Worm (Caenorhabditis elegans) whole organism, early embryonic: ENCODE measurements around the gene famh-161.

ENCODE experiments used
- B0310.2 ChIP-seq: sonication (generic microtip); optimal IDR thresholded peaks from 2 replicates; lab custom pipeline; 2016; ENCODE audit warnings: mild to moderate bottlenecking, missing genetic modification characterization, missing compliant biosample characterization
- F13C5.2 ChIP-seq: sonication (generic microtip); optimal IDR thresholded peaks from 2 replicates; lab custom pipeline; 2017; ENCODE audit warnings: mild to moderate bottlenecking, missing genetic modification characterization, inconsistent platforms, missing compliant biosample characterization
- aly-1 ChIP-seq: sonication (generic microtip); optimal IDR thresholded peaks from 2 replicates; lab custom pipeline; 2016; ENCODE audit warnings: missing genetic modification characterization, missing compliant biosample characterization
- ama-1 ChIP-seq: fragments of 150-350 bp; optimal IDR thresholded peaks from 2 replicates; lab custom pipeline; 2014
- ceh-13 ChIP-seq: fragments of 200-800 bp; sonication (Bioruptor generic); optimal IDR thresholded peaks from 2 replicates; lab custom pipeline; 2018; ENCODE audit warnings: mild to moderate bottlenecking, missing genetic modification characterization, missing compliant biosample characterization
- ceh-36 ChIP-seq: sonication (generic microtip); optimal IDR thresholded peaks from 2 replicates; lab custom pipeline; 2016; ENCODE audit warnings: missing genetic modification characterization, inconsistent platforms, missing compliant biosample characterization
- ets-7 ChIP-seq: sonication (generic microtip); optimal IDR thresholded peaks from 2 replicates; lab custom pipeline; 2016; ENCODE audit warnings: missing genotype, missing genetic modification characterization, missing compliant biosample characterization
- flt-1 ChIP-seq: fragments of 200-800 bp; sonication (Bioruptor generic); IDR thresholded peaks from 2 replicates; pipeline ENCODE4 v1.3.6; 2022; ENCODE audit warnings: missing genetic modification characterization, missing compliant biosample characterization
- hmbx-1 ChIP-seq: sonication (generic microtip); optimal IDR thresholded peaks from 2 replicates; lab custom pipeline; 2016; ENCODE audit warnings: mild to moderate bottlenecking, missing genetic modification characterization, missing compliant biosample characterization
- hmg-4 ChIP-seq: fragments of 200-800 bp; sonication (Bioruptor generic); optimal IDR thresholded peaks from 2 replicates; lab custom pipeline; 2018; ENCODE audit warnings: mild to moderate bottlenecking, missing genetic modification characterization, missing compliant biosample characterization
- hnd-1 ChIP-seq: sonication (generic microtip); optimal IDR thresholded peaks from 2 replicates; lab custom pipeline; 2016; ENCODE audit warnings: missing genetic modification characterization, missing compliant biosample characterization
- pes-1 ChIP-seq: fragments of 200-800 bp; sonication (Bioruptor generic); IDR thresholded peaks from 2 replicates; pipeline ENCODE4 v1.3.6; 2022; ENCODE audit warnings: missing genetic modification reagents, missing genetic modification characterization, missing compliant biosample characterization
- scrt-1 ChIP-seq: fragments of 200-800 bp; sonication (Bioruptor generic); IDR thresholded peaks from 2 replicates; pipeline ENCODE4 v1.3.6; 2022; ENCODE audit warnings: missing genetic modification characterization, missing compliant biosample characterization
- sea-1 ChIP-seq: fragments of 200-800 bp; sonication (Bioruptor generic); conservative IDR thresholded peaks from 2 replicates; pipeline ENCODE4 v1.3.6; 2022; ENCODE audit warnings: missing genetic modification characterization, missing compliant biosample characterization
- tbx-11 ChIP-seq: fragments of 200-800 bp; sonication (Bioruptor generic); IDR thresholded peaks from 2 replicates; pipeline ENCODE4 v1.3.6; 2022; ENCODE audit warnings: missing genetic modification characterization, missing compliant biosample characterization
- tbx-37 ChIP-seq: fragments of 200-800 bp; sonication (Bioruptor generic); conservative IDR thresholded peaks from 2 replicates; pipeline ENCODE4 v1.3.6; 2022; ENCODE audit warnings: missing genetic modification reagents, missing genetic modification characterization, missing compliant biosample characterization
- tra-4 ChIP-seq: sonication (generic microtip); optimal IDR thresholded peaks from 2 replicates; lab custom pipeline; 2017; ENCODE audit warnings: missing genetic modification characterization, missing compliant biosample characterization

Gene famh-161

ce11 chrV:20551096-20551495, 17.1 kb upstream of the famh-161 start, which contains the start of gene Y38H6C.20:
TSS of gene Y38H6C.20 (minus strand) at chrV:20551196.
- TF ChIP-seq ama-1 (no peak), tbx-11 (GFP tag; lab: Robert Waterston, UW) (no peak), hnd-1 (tag; lab: Kevin White, UChicago) (no peak), hmg-4 (no peak), ceh-36 (tag; lab: Kevin White, UChicago) (no peak)

- no peak for TF ChIP-seq tbx-11 (GFP tag; lab: Robert Waterston, UW)
- TF ChIP-seq aly-1 (tag; lab: Kevin White, UChicago), result no peak
- TF ChIP-seq F13C5.2 (tag; lab: Kevin White, UChicago), result no peak
- no peak for TF ChIP-seq hmbx-1 (tag; lab: Kevin White, UChicago)
- no peak for TF ChIP-seq sea-1 (GFP tag; lab: Robert Waterston, UW)
- no peak for TF ChIP-seq flt-1 (GFP tag; lab: Robert Waterston, UW)
- no peak for TF ChIP-seq tbx-37 (GFP tag; lab: Robert Waterston, UW)
- TF ChIP-seq hmg-4, result no peak
- no peak for TF ChIP-seq ceh-13 (GFP tag; lab: Kevin White, UChicago)
- no peak for TF ChIP-seq ceh-36 (tag; lab: Kevin White, UChicago)
- no peak for TF ChIP-seq ama-1
- no peak for TF ChIP-seq B0310.2
- no peak for TF ChIP-seq pes-1 (GFP tag; lab: Robert Waterston, UW)
- TF ChIP-seq tra-4 (tag; lab: Kevin White, UChicago), result no peak
- TF ChIP-seq hnd-1 (tag; lab: Kevin White, UChicago), result no peak
- TF ChIP-seq ets-7 (tag; lab: Kevin White, UChicago), result no peak
- no peak for TF ChIP-seq scrt-1 (GFP tag; lab: Robert Waterston, UW)
Measured at ce11 chrV:20547048-20547447, 13.1 kb upstream of the famh-161 start, which contains the start of gene Y38H6C.18. TSS of gene Y38H6C.18 (minus strand) at chrV:20547148.

- no peak for TF ChIP-seq sea-1 (GFP tag; lab: Robert Waterston, UW)
- TF ChIP-seq aly-1 (tag; lab: Kevin White, UChicago), result no peak
- no peak for TF ChIP-seq hmbx-1 (tag; lab: Kevin White, UChicago)
- no peak for TF ChIP-seq tra-4 (tag; lab: Kevin White, UChicago)
- no peak for TF ChIP-seq hnd-1 (tag; lab: Kevin White, UChicago)
- TF ChIP-seq hmg-4, result no peak
- no peak for TF ChIP-seq scrt-1 (GFP tag; lab: Robert Waterston, UW)
- TF ChIP-seq ceh-13 (GFP tag; lab: Kevin White, UChicago), result no peak
Measured at ce11 chrV:20545742-20546141, 11.8 kb upstream of the famh-161 start.

ce11 chrV:20544610-20545009, 10.6 kb upstream of the famh-161 start:
- TF ChIP-seq tbx-37 (GFP tag; lab: Robert Waterston, UW) (no peak), hnd-1 (tag; lab: Kevin White, UChicago) (no peak), hmg-4 (no peak), ceh-36 (tag; lab: Kevin White, UChicago) (no peak), scrt-1 (GFP tag; lab: Robert Waterston, UW) (no peak), aly-1 (tag; lab: Kevin White, UChicago) (no peak), pes-1 (GFP tag; lab: Robert Waterston, UW) (no peak)

- no peak for TF ChIP-seq aly-1 (tag; lab: Kevin White, UChicago)
- TF ChIP-seq tbx-11 (GFP tag; lab: Robert Waterston, UW), result no peak
- no peak for TF ChIP-seq flt-1 (GFP tag; lab: Robert Waterston, UW)
- no peak for TF ChIP-seq F13C5.2 (tag; lab: Kevin White, UChicago)
- no peak for TF ChIP-seq tra-4 (tag; lab: Kevin White, UChicago)
- no peak for TF ChIP-seq ets-7 (tag; lab: Kevin White, UChicago)
- TF ChIP-seq B0310.2, result no peak
- no peak for TF ChIP-seq hnd-1 (tag; lab: Kevin White, UChicago)
- TF ChIP-seq hmg-4, result no peak
- no peak for TF ChIP-seq pes-1 (GFP tag; lab: Robert Waterston, UW)
- no peak for TF ChIP-seq tbx-37 (GFP tag; lab: Robert Waterston, UW)
- no peak for TF ChIP-seq ceh-36 (tag; lab: Kevin White, UChicago)
- no peak for TF ChIP-seq ceh-13 (GFP tag; lab: Kevin White, UChicago)
- no peak for TF ChIP-seq sea-1 (GFP tag; lab: Robert Waterston, UW)
- no peak for TF ChIP-seq scrt-1 (GFP tag; lab: Robert Waterston, UW)
- no peak for TF ChIP-seq ama-1
- TF ChIP-seq hmbx-1 (tag; lab: Kevin White, UChicago), result no peak
Measured at ce11 chrV:20544092-20544491, 10.1 kb upstream of the famh-161 start, which contains the start of gene slc-36.3. TSS of gene slc-36.3 (minus strand) at chrV:20544192.

- no peak for TF ChIP-seq sea-1 (GFP tag; lab: Robert Waterston, UW)
- no peak for TF ChIP-seq hmbx-1 (tag; lab: Kevin White, UChicago)
- TF ChIP-seq pes-1 (GFP tag; lab: Robert Waterston, UW), result no peak
- TF ChIP-seq ets-7 (tag; lab: Kevin White, UChicago), result no peak
- TF ChIP-seq ceh-36 (tag; lab: Kevin White, UChicago), result no peak
- TF ChIP-seq tbx-37 (GFP tag; lab: Robert Waterston, UW), result no peak
- no peak for TF ChIP-seq tbx-11 (GFP tag; lab: Robert Waterston, UW)
- TF ChIP-seq aly-1 (tag; lab: Kevin White, UChicago), result no peak
- no peak for TF ChIP-seq tra-4 (tag; lab: Kevin White, UChicago)
- TF ChIP-seq B0310.2, result no peak
- TF ChIP-seq F13C5.2 (tag; lab: Kevin White, UChicago), result no peak
- TF ChIP-seq hmg-4, result no peak
- no peak for TF ChIP-seq ama-1
- TF ChIP-seq hnd-1 (tag; lab: Kevin White, UChicago), result no peak
Measured at ce11 chrV:20539055-20539454, 5.1 kb upstream of the famh-161 start, which contains the start of gene Y38H6C.16. TSS of gene Y38H6C.16 (minus strand) at chrV:20539347.

ce11 chrV:20536208-20536607, 2.2 kb upstream of the famh-161 start, which contains the start of gene Y38H6C.15:
TSS of gene Y38H6C.15 (minus strand) at chrV:20536308.
- TF ChIP-seq ceh-13 (GFP tag; lab: Kevin White, UChicago) (no peak), flt-1 (GFP tag; lab: Robert Waterston, UW) (no peak), sea-1 (GFP tag; lab: Robert Waterston, UW) (no peak), hmg-4 (no peak), hmbx-1 (tag; lab: Kevin White, UChicago) (no peak), scrt-1 (GFP tag; lab: Robert Waterston, UW) (no peak), pes-1 (GFP tag; lab: Robert Waterston, UW) (no peak), aly-1 (tag; lab: Kevin White, UChicago) (no peak), ama-1 (no peak), F13C5.2 (tag; lab: Kevin White, UChicago) (no peak)
